Worm (Caenorhabditis elegans): ENCODE measurements around the gene K09G1.1.

ce11 chrV:9568707-9569106 lies 14.6 kb upstream of the K09G1.1 start, which contains the start of gene F25B3.4:
- no peak for TF ChIP-seq ref-1 (GFP tag; conservative IDR thresholded peaks at IDR 0.05)
- no peak for TF ChIP-seq ztf-29 (GFP tag; IDR thresholded peaks at IDR 0.05)

Measured in whole organism, midembryonic.